Worm (Caenorhabditis elegans): ENCODE data around the gene Y41D4A.7.

ce11 chrIV:1768288-1768687 is 6.9 kb upstream of the Y41D4A.7 start, which contains the start of gene col-108:
- TF ChIP-seq med-1 (GFP tag; optimal IDR thresholded peaks at IDR 0.05; ENCODE audit: insufficient read depth) (no peak), cog-1 (tag; optimal IDR thresholded peaks at IDR 0.05) (no peak), flt-1 (GFP tag; IDR thresholded peaks at IDR 0.05) (no peak), ztf-23 (GFP tag; IDR thresholded peaks at IDR 0.05) (no peak), ztf-29 (GFP tag; IDR thresholded peaks at IDR 0.05) (no peak), T22C8.4 (GFP tag; IDR thresholded peaks at IDR 0.05) (no peak), tab-1 (GFP tag; IDR thresholded peaks at IDR 0.05) (no peak)
